Worm (Caenorhabditis elegans) whole organism, late embryonic: ENCODE measurements around the gene F48E8.3.

ENCODE experiments used
- C08G9.2 ChIP-seq: sonication (generic microtip); optimal IDR thresholded peaks from 2 replicates; lab custom pipeline; 2016; ENCODE audit warnings: mild to moderate bottlenecking, missing genetic modification characterization, moderate library complexity, missing compliant biosample characterization
- ahr-1 ChIP-seq: sonication (generic microtip); optimal IDR thresholded peaks from 2 replicates; lab custom pipeline; 2016; ENCODE audit warnings: missing genetic modification characterization, missing compliant biosample characterization
- ama-1 ChIP-seq: fragments of 150-350 bp; optimal IDR thresholded peaks from 2 replicates; lab custom pipeline; 2014
- ceh-31 ChIP-seq: sonication (generic microtip); optimal IDR thresholded peaks from 2 replicates; lab custom pipeline; 2016; ENCODE audit warnings: missing genetic modification characterization, missing compliant biosample characterization
- elt-2 ChIP-seq: sonication (generic microtip); optimal IDR thresholded peaks from 2 replicates; lab custom pipeline; 2016; ENCODE audit warnings: missing genetic modification reagents, missing genetic modification characterization, missing compliant biosample characterization
- fkh-10 ChIP-seq: fragments of 150-350 bp; optimal IDR thresholded peaks from 2 replicates; lab custom pipeline; 2014; ENCODE audit warnings: missing biosample characterization, missing genetic modification reagents, missing genetic modification characterization
- pag-3 ChIP-seq: sonication (generic microtip); optimal IDR thresholded peaks from 2 replicates; lab custom pipeline; 2016; ENCODE audit warnings: missing compliant biosample characterization, missing genetic modification characterization, borderline replicate concordance
- pha-4 ChIP-seq: fragments of 150-350 bp; optimal IDR thresholded peaks from 2 replicates; lab custom pipeline; 2018; ENCODE audit warnings: missing biosample characterization, missing genetic modification reagents, missing genetic modification characterization
- pqm-1 ChIP-seq: sonication (generic microtip); optimal IDR thresholded peaks from 2 replicates; lab custom pipeline; 2016; ENCODE audit warnings: missing genetic modification characterization, missing compliant biosample characterization
- sox-4 ChIP-seq: sonication (generic microtip); optimal IDR thresholded peaks from 2 replicates; lab custom pipeline; 2017; ENCODE audit warnings: mild to moderate bottlenecking, missing genetic modification characterization, inconsistent platforms, missing compliant biosample characterization
- ttx-3 ChIP-seq: sonication (generic microtip); optimal IDR thresholded peaks from 2 replicates; lab custom pipeline; 2016; ENCODE audit warnings: missing genetic modification reagents, missing genetic modification characterization, missing compliant biosample characterization

ce11 chrIII:5461079-5461478 is at the start of gene F48E8.3:
- no peak for TF ChIP-seq sox-4 (tag; lab: Kevin White, UChicago)
- TF ChIP-seq pha-4 (tag; lab: Kevin White, UChicago), result no peak
- no peak for TF ChIP-seq fkh-10
- TF ChIP-seq pqm-1 (tag; lab: Kevin White, UChicago), result no peak
- no peak for TF ChIP-seq ama-1 (lab: Kevin White, UChicago)
- TF ChIP-seq elt-2 (tag; lab: Kevin White, UChicago), result no peak
- TF ChIP-seq pag-3 (tag; lab: Kevin White, UChicago), result no peak
- no peak for TF ChIP-seq ceh-31
- TF ChIP-seq C08G9.2, result no peak
- no peak for TF ChIP-seq ahr-1
- no peak for TF ChIP-seq ttx-3 (tag; lab: Kevin White, UChicago)
